ENCODE assay signal across 2 fruit fly cellular contexts in genomic region chr3R:19118505-19119138, dm6.
TF ChIP-seq lines count a peak whose summit lies in the region.

No protein-coding gene starts in this region.

TF ChIP-seq in whole organism, embryonic, 481 proteins besides CTCF, POLR2A, EP300 and RAD21 (continued from another document and continues in another):
- TF ChIP-seq hb (GFP tag; IDR thresholded peaks at IDR 0.05; lab: Robert Waterston, UW; ENCODE audit: partially characterized antibody), result no peak
- no peak for TF ChIP-seq stwl (tag; optimal IDR thresholded peaks at IDR 0.05; lab: Kevin White, UChicago)
- no peak for TF ChIP-seq psq (GFP tag; optimal IDR thresholded peaks at IDR 0.05; lab: Kevin White, UChicago)
- no peak for TF ChIP-seq Hmx (GFP tag; optimal IDR thresholded peaks at IDR 0.05; lab: Kevin White, UChicago)
- TF ChIP-seq hkb (optimal IDR thresholded peaks at IDR 0.05; lab: Kevin White, UChicago), result no peak
- peak; percentile 42; the same call in 1 of the 2 replicates for TF ChIP-seq hkb (GFP tag; IDR thresholded peaks at IDR 0.05; lab: Robert Waterston, UW)
- TF ChIP-seq CG7271 (tag; optimal IDR thresholded peaks at IDR 0.05; lab: Kevin White, UChicago), result no peak
- TF ChIP-seq repo (GFP tag; optimal IDR thresholded peaks at IDR 0.05; lab: Kevin White, UChicago), result peak; percentile 11
- TF ChIP-seq NC2α (GFP tag; optimal IDR thresholded peaks at IDR 0.05; lab: Kevin White, UChicago), result no peak
- no peak for TF ChIP-seq HmgZ (tag; optimal IDR thresholded peaks at IDR 0.05; lab: Kevin White, UChicago)
- TF ChIP-seq Atf6 (GFP tag; IDR thresholded peaks at IDR 0.05; lab: Robert Waterston, UW), result no peak
- TF ChIP-seq Lhr (GFP tag; optimal IDR thresholded peaks at IDR 0.05; lab: Kevin White, UChicago), result no peak
- TF ChIP-seq pnt (GFP tag; optimal IDR thresholded peaks at IDR 0.05; lab: Kevin White, UChicago), result peak; percentile 2
- no peak for TF ChIP-seq CG12155 (GFP tag; optimal IDR thresholded peaks at IDR 0.05; lab: Kevin White, UChicago)
- TF ChIP-seq CG12104 (GFP tag; optimal IDR thresholded peaks at IDR 0.05; lab: Kevin White, UChicago), result no peak
- no peak for TF ChIP-seq fu2 (GFP tag; optimal IDR thresholded peaks at IDR 0.05; lab: Kevin White, UChicago)
- TF ChIP-seq Rx (GFP tag; IDR thresholded peaks at IDR 0.05; lab: Robert Waterston, UW), result 0 out of 2 replicates have a peak, but pooled peaks have one; percentile 17
- TF ChIP-seq twi (tag; optimal IDR thresholded peaks at IDR 0.05; lab: Kevin White, UChicago), result peak; percentile 29
- TF ChIP-seq chif (GFP tag; optimal IDR thresholded peaks at IDR 0.05; lab: Kevin White, UChicago), result peak in 1 of 2 experiments; percentile 27
- TF ChIP-seq Dip3 (GFP tag; optimal IDR thresholded peaks at IDR 0.05; lab: Kevin White, UChicago), result no peak
- no peak for TF ChIP-seq Eip74EF (GFP tag; optimal IDR thresholded peaks at IDR 0.05; lab: Kevin White, UChicago)
- 0 out of 3 replicates have a peak, but pooled peaks have one; percentile 44 for TF ChIP-seq croc (GFP tag; conservative IDR thresholded peaks at IDR 0.05; lab: Robert Waterston, UW)
- peak; percentile 7 for TF ChIP-seq unpg (GFP tag; optimal IDR thresholded peaks at IDR 0.05; lab: Kevin White, UChicago)
- peak; percentile 17 for TF ChIP-seq CG14710 (tag; optimal IDR thresholded peaks at IDR 0.05; lab: Kevin White, UChicago)
- no peak for TF ChIP-seq yki (optimal IDR thresholded peaks at IDR 0.05; lab: Kevin White, UChicago)
- no peak for TF ChIP-seq CG43689 (GFP tag; IDR thresholded peaks at IDR 0.05; lab: Robert Waterston, UW)
- no peak for TF ChIP-seq knrl (GFP tag; IDR thresholded peaks at IDR 0.05; lab: Robert Waterston, UW; ENCODE audit: partially characterized antibody)
- no peak for TF ChIP-seq CG12659 (GFP tag; optimal IDR thresholded peaks at IDR 0.05; lab: Kevin White, UChicago)
- TF ChIP-seq CG34376 (GFP tag; optimal IDR thresholded peaks at IDR 0.05; lab: Kevin White, UChicago), result no peak
- TF ChIP-seq D19B (GFP tag; optimal IDR thresholded peaks at IDR 0.05; lab: Kevin White, UChicago), result peak; percentile 26
- TF ChIP-seq CG12071 (GFP tag; optimal IDR thresholded peaks at IDR 0.05; lab: Kevin White, UChicago), result no peak
- TF ChIP-seq CG18262 (tag; optimal IDR thresholded peaks at IDR 0.05; lab: Kevin White, UChicago), result peak; percentile 31
- no peak for TF ChIP-seq TFAM (GFP tag; optimal IDR thresholded peaks at IDR 0.05; lab: Kevin White, UChicago)
- peak; percentile 49; the same call in 1 of the 2 replicates for TF ChIP-seq CG1024 (GFP tag; IDR thresholded peaks at IDR 0.05; lab: Robert Waterston, UW)
- no peak for TF ChIP-seq Lim3 (GFP tag; IDR thresholded peaks at IDR 0.05; lab: Robert Waterston, UW)
- peak; percentile 53; the same call in 1 of the 3 replicates for TF ChIP-seq H15 (GFP tag; IDR thresholded peaks at IDR 0.05; lab: Robert Waterston, UW)
- TF ChIP-seq gce (GFP tag; IDR thresholded peaks at IDR 0.05; lab: Robert Waterston, UW), result 0 out of 3 replicates have a peak, but pooled peaks have one; percentile 31
- peak; percentile 29 for TF ChIP-seq Antp (GFP tag; optimal IDR thresholded peaks at IDR 0.05; lab: Kevin White, UChicago)
- peak; percentile 43 for TF ChIP-seq dmrt99B (tag; optimal IDR thresholded peaks at IDR 0.05; lab: Kevin White, UChicago)
- peak; percentile 10 for TF ChIP-seq ewg (GFP tag; optimal IDR thresholded peaks at IDR 0.05; lab: Kevin White, UChicago)
- peak; percentile 17 for TF ChIP-seq ind (GFP tag; optimal IDR thresholded peaks at IDR 0.05; lab: Kevin White, UChicago)
- TF ChIP-seq org-1 (GFP tag; optimal IDR thresholded peaks at IDR 0.05; lab: Kevin White, UChicago), result peak; percentile 17
- TF ChIP-seq Pdp1 (GFP tag; optimal IDR thresholded peaks at IDR 0.05; lab: Kevin White, UChicago), result peak in 1 of 2 experiments; percentile 5
- peak; percentile 52; the same call in 2 of the 4 replicates for TF ChIP-seq Gug (GFP tag; IDR thresholded peaks at IDR 0.05; lab: Robert Waterston, UW)
- peak; percentile 9 for TF ChIP-seq slp2 (GFP tag; optimal IDR thresholded peaks at IDR 0.05; lab: Kevin White, UChicago)
- peak; percentile 61; the same call in 1 of the 3 replicates for TF ChIP-seq otp (GFP tag; IDR thresholded peaks at IDR 0.05; lab: Robert Waterston, UW)
- TF ChIP-seq CG42726 (GFP tag; IDR thresholded peaks at IDR 0.05; lab: Robert Waterston, UW; ENCODE audit: partially characterized antibody), result no peak
- TF ChIP-seq sens-2 (GFP tag; IDR thresholded peaks at IDR 0.05; lab: Robert Waterston, UW), result peak; percentile 44; the same call in 1 of the 2 replicates
- TF ChIP-seq CG1603 (tag; optimal IDR thresholded peaks at IDR 0.05; lab: Kevin White, UChicago), result peak; percentile 76
- TF ChIP-seq CG7357 (GFP tag; IDR thresholded peaks at IDR 0.05; lab: Robert Waterston, UW), result peak; percentile 58; the same call in 2 of the 3 replicates
- peak; percentile 48; the same call in 1 of the 3 replicates for TF ChIP-seq CG34422 (GFP tag; IDR thresholded peaks at IDR 0.05; lab: Robert Waterston, UW)
- no peak for TF ChIP-seq Taf1 (GFP tag; IDR thresholded peaks at IDR 0.05; lab: Robert Waterston, UW)
- TF ChIP-seq Hr3 (GFP tag; optimal IDR thresholded peaks at IDR 0.05; lab: Kevin White, UChicago), result no peak
- no peak for TF ChIP-seq Hsf (GFP tag; optimal IDR thresholded peaks at IDR 0.05; lab: Kevin White, UChicago)
- no peak for TF ChIP-seq pho (GFP tag; optimal IDR thresholded peaks at IDR 0.05; lab: Kevin White, UChicago)
- TF ChIP-seq CG3281 (GFP tag; optimal IDR thresholded peaks at IDR 0.05; lab: Kevin White, UChicago), result no peak
- TF ChIP-seq CG10321 (GFP tag; IDR thresholded peaks at IDR 0.05; lab: Robert Waterston, UW), result no peak
- TF ChIP-seq CG12769 (tag; optimal IDR thresholded peaks at IDR 0.05; lab: Kevin White, UChicago), result no peak
- peak; percentile 32 for TF ChIP-seq lbe (GFP tag; optimal IDR thresholded peaks at IDR 0.05; lab: Kevin White, UChicago)
- TF ChIP-seq aop (GFP tag; IDR thresholded peaks at IDR 0.05; lab: Robert Waterston, UW), result no peak
- peak; percentile 82 for TF ChIP-seq ci (GFP tag; IDR thresholded peaks at IDR 0.05; lab: Robert Waterston, UW)
- no peak for TF ChIP-seq CG31224 (GFP tag; IDR thresholded peaks at IDR 0.05; lab: Robert Waterston, UW)
- peak; percentile 6 for TF ChIP-seq CG4820 (GFP tag; optimal IDR thresholded peaks at IDR 0.05; lab: Kevin White, UChicago)
- peak; percentile 9 for TF ChIP-seq grau (tag; optimal IDR thresholded peaks at IDR 0.05; lab: Kevin White, UChicago)
- TF ChIP-seq mld (GFP tag; IDR thresholded peaks at IDR 0.05; lab: Robert Waterston, UW; ENCODE audit: partially characterized antibody), result no peak

TF ChIP-seq in whole organism, prepupa, 60 proteins besides CTCF, POLR2A, EP300 and RAD21 (continued from another document):
- TF ChIP-seq CG11762 (GFP tag; optimal IDR thresholded peaks at IDR 0.05; lab: Kevin White, UChicago; ENCODE audit: insufficient read depth) (peak; percentile 65), Sox15 (GFP tag; optimal IDR thresholded peaks at IDR 0.05; lab: Kevin White, UChicago) (peak; percentile 74), CG10669 (GFP tag; optimal IDR thresholded peaks at IDR 0.05; lab: Kevin White, UChicago) (peak; percentile 86), CG8632 (GFP tag; optimal IDR thresholded peaks at IDR 0.05; lab: Kevin White, UChicago) (peak; percentile 83), acj6 (GFP tag; optimal IDR thresholded peaks at IDR 0.05; lab: Kevin White, UChicago) (peak; percentile 89), dsx (GFP tag; optimal IDR thresholded peaks at IDR 0.05; lab: Kevin White, UChicago; ENCODE audit: poor library complexity, severe bottlenecking) (peak; percentile 90), spab (GFP tag; optimal IDR thresholded peaks at IDR 0.05; lab: Kevin White, UChicago) (peak; percentile 80), CG11902 (GFP tag; optimal IDR thresholded peaks at IDR 0.05; lab: Kevin White, UChicago) (peak; percentile 75), Ets21C (GFP tag; optimal IDR thresholded peaks at IDR 0.05; lab: Kevin White, UChicago) (peak; percentile 79), CG6276 (GFP tag; optimal IDR thresholded peaks at IDR 0.05; lab: Kevin White, UChicago) (peak; percentile 61), Sox14 (GFP tag; optimal IDR thresholded peaks at IDR 0.05; lab: Kevin White, UChicago) (peak; percentile 88), vri (GFP tag; optimal IDR thresholded peaks at IDR 0.05; lab: Kevin White, UChicago) (peak; percentile 79), CG8119 (GFP tag; IDR thresholded peaks at IDR 0.05; lab: Robert Waterston, UW) (peak; percentile 89), salr (GFP tag; optimal IDR thresholded peaks at IDR 0.05; lab: Kevin White, UChicago) (peak; percentile 41 to 76), eg (GFP tag; IDR thresholded peaks at IDR 0.05; lab: Robert Waterston, UW) (peak; percentile 93), Blimp-1 (GFP tag; optimal IDR thresholded peaks at IDR 0.05; lab: Kevin White, UChicago) (peak; percentile 82), CG3919 (GFP tag; optimal IDR thresholded peaks at IDR 0.05; lab: Kevin White, UChicago) (peak; percentile 89), net (GFP tag; optimal IDR thresholded peaks at IDR 0.05; lab: Kevin White, UChicago) (peak; percentile 82), Eip75B (GFP tag; optimal IDR thresholded peaks at IDR 0.05; lab: Kevin White, UChicago) (peak; percentile 90), OdsH (GFP tag; optimal IDR thresholded peaks at IDR 0.05; lab: Kevin White, UChicago) (peak; percentile 88), svp (GFP tag; lab: Kevin White, UChicago) (peak; percentile 95), topi (GFP tag; optimal IDR thresholded peaks at IDR 0.05; lab: Kevin White, UChicago) (peak; percentile 84), CG8319 (GFP tag; optimal IDR thresholded peaks at IDR 0.05; lab: Kevin White, UChicago) (peak; percentile 82), fkh (GFP tag; optimal IDR thresholded peaks at IDR 0.05; lab: Kevin White, UChicago) (no peak), Sox102F (GFP tag; optimal IDR thresholded peaks at IDR 0.05; lab: Kevin White, UChicago) (peak; percentile 87), CG10631 (GFP tag; optimal IDR thresholded peaks at IDR 0.05; lab: Kevin White, UChicago) (peak; percentile 90), CG9139 (GFP tag; optimal IDR thresholded peaks at IDR 0.05; lab: Kevin White, UChicago) (peak; percentile 63), Gug (GFP tag; IDR thresholded peaks at IDR 0.05; lab: Robert Waterston, UW) (peak; percentile 83), CG6792 (GFP tag; optimal IDR thresholded peaks at IDR 0.05; lab: Kevin White, UChicago) (peak; percentile 89), CG34406 (GFP tag; optimal IDR thresholded peaks at IDR 0.05; lab: Kevin White, UChicago) (peak; percentile 83), esn (GFP tag; optimal IDR thresholded peaks at IDR 0.05; lab: Kevin White, UChicago) (peak; percentile 91), cyc (GFP tag; optimal IDR thresholded peaks at IDR 0.05; lab: Kevin White, UChicago) (peak; percentile 86), Eip78C (GFP tag; lab: Kevin White, UChicago) (peak; percentile 97), lz (GFP tag; optimal IDR thresholded peaks at IDR 0.05; lab: Kevin White, UChicago) (peak; percentile 88), CG31627 (GFP tag; optimal IDR thresholded peaks at IDR 0.05; lab: Kevin White, UChicago) (peak; percentile 87), CG6854 (GFP tag; optimal IDR thresholded peaks at IDR 0.05; lab: Kevin White, UChicago) (peak; percentile 63), CG3032 (tag; optimal IDR thresholded peaks at IDR 0.05; lab: Kevin White, UChicago) (peak; percentile 87), Hr39 (GFP tag; optimal IDR thresholded peaks at IDR 0.05; lab: Kevin White, UChicago) (peak; percentile 90)
